Fruit fly (Drosophila melanogaster) S2 (cell line): Measurements from ENCODE around the gene tal-1A.

ENCODE experiments used
- CG8478 ChIP-seq: fragments of >200 bp; optimal IDR thresholded peaks from 2 replicates; lab custom pipeline; 2018
- CTCF ChIP-seq, 2 experiments: fragments of >200 bp; optimal IDR thresholded peaks; 2 replicates each; lab custom pipeline; 2018

- TF ChIP-seq CG8478 (lab: Kevin White, UChicago) (no peak), CTCF (optimal IDR thresholded peaks at IDR 0.05; lab: Kevin White, UChicago) (no peak)
Measured at dm6 chr3R:13861805-13862204, 48.9 kb downstream of the tal-1A start.
